Worm (Caenorhabditis elegans) whole organism, early embryonic: ENCODE data around the gene dpy-31.

Experiments
- B0310.2 ChIP-seq: sonication (generic microtip); optimal IDR thresholded peaks from 2 replicates; lab custom pipeline; 2016; ENCODE audit warnings: mild to moderate bottlenecking, missing genetic modification characterization, missing compliant biosample characterization
- F13C5.2 ChIP-seq: sonication (generic microtip); optimal IDR thresholded peaks from 2 replicates; lab custom pipeline; 2017; ENCODE audit warnings: mild to moderate bottlenecking, missing genetic modification characterization, inconsistent platforms, missing compliant biosample characterization
- aly-1 ChIP-seq: sonication (generic microtip); optimal IDR thresholded peaks from 2 replicates; lab custom pipeline; 2016; ENCODE audit warnings: missing genetic modification characterization, missing compliant biosample characterization
- ama-1 ChIP-seq: fragments of 150-350 bp; optimal IDR thresholded peaks from 2 replicates; lab custom pipeline; 2014
- ceh-13 ChIP-seq: fragments of 200-800 bp; sonication (Bioruptor generic); optimal IDR thresholded peaks from 2 replicates; lab custom pipeline; 2018; ENCODE audit warnings: mild to moderate bottlenecking, missing genetic modification characterization, missing compliant biosample characterization
- ceh-36 ChIP-seq: sonication (generic microtip); optimal IDR thresholded peaks from 2 replicates; lab custom pipeline; 2016; ENCODE audit warnings: missing genetic modification characterization, inconsistent platforms, missing compliant biosample characterization
- ets-7 ChIP-seq: sonication (generic microtip); optimal IDR thresholded peaks from 2 replicates; lab custom pipeline; 2016; ENCODE audit warnings: missing genotype, missing genetic modification characterization, missing compliant biosample characterization
- flt-1 ChIP-seq: fragments of 200-800 bp; sonication (Bioruptor generic); IDR thresholded peaks from 2 replicates; pipeline ENCODE4 v1.3.6; 2022; ENCODE audit warnings: missing genetic modification characterization, missing compliant biosample characterization
- hmbx-1 ChIP-seq: sonication (generic microtip); optimal IDR thresholded peaks from 2 replicates; lab custom pipeline; 2016; ENCODE audit warnings: mild to moderate bottlenecking, missing genetic modification characterization, missing compliant biosample characterization
- hmg-4 ChIP-seq: fragments of 200-800 bp; sonication (Bioruptor generic); optimal IDR thresholded peaks from 2 replicates; lab custom pipeline; 2018; ENCODE audit warnings: mild to moderate bottlenecking, missing genetic modification characterization, missing compliant biosample characterization
- hnd-1 ChIP-seq: sonication (generic microtip); optimal IDR thresholded peaks from 2 replicates; lab custom pipeline; 2016; ENCODE audit warnings: missing genetic modification characterization, missing compliant biosample characterization
- pes-1 ChIP-seq: fragments of 200-800 bp; sonication (Bioruptor generic); IDR thresholded peaks from 2 replicates; pipeline ENCODE4 v1.3.6; 2022; ENCODE audit warnings: missing genetic modification reagents, missing genetic modification characterization, missing compliant biosample characterization
- scrt-1 ChIP-seq: fragments of 200-800 bp; sonication (Bioruptor generic); IDR thresholded peaks from 2 replicates; pipeline ENCODE4 v1.3.6; 2022; ENCODE audit warnings: missing genetic modification characterization, missing compliant biosample characterization
- sea-1 ChIP-seq: fragments of 200-800 bp; sonication (Bioruptor generic); conservative IDR thresholded peaks from 2 replicates; pipeline ENCODE4 v1.3.6; 2022; ENCODE audit warnings: missing genetic modification characterization, missing compliant biosample characterization
- tbx-11 ChIP-seq: fragments of 200-800 bp; sonication (Bioruptor generic); IDR thresholded peaks from 2 replicates; pipeline ENCODE4 v1.3.6; 2022; ENCODE audit warnings: missing genetic modification characterization, missing compliant biosample characterization
- tbx-37 ChIP-seq: fragments of 200-800 bp; sonication (Bioruptor generic); conservative IDR thresholded peaks from 2 replicates; pipeline ENCODE4 v1.3.6; 2022; ENCODE audit warnings: missing genetic modification reagents, missing genetic modification characterization, missing compliant biosample characterization
- tra-4 ChIP-seq: sonication (generic microtip); optimal IDR thresholded peaks from 2 replicates; lab custom pipeline; 2017; ENCODE audit warnings: missing genetic modification characterization, missing compliant biosample characterization

The dpy-31 gene

ce11 chrIII:7207903-7208497, 6.0 kb downstream of the dpy-31 start, which contains the start of gene rpl-6:
Gene rpl-6, plus strand, starts transcription at chrIII:7208447.
- no peak for TF ChIP-seq B0310.2 (tag; lab: Kevin White, UChicago)
- TF ChIP-seq F13C5.2 (tag; lab: Kevin White, UChicago), result peak; percentile 69

- TF ChIP-seq ceh-13 (no peak), tra-4 (tag; lab: Kevin White, UChicago) (no peak), aly-1 (tag; lab: Kevin White, UChicago) (no peak), tbx-11 (GFP tag; lab: Robert Waterston, UW) (no peak), tbx-37 (GFP tag; lab: Robert Waterston, UW) (no peak), hnd-1 (tag; lab: Kevin White, UChicago) (no peak), sea-1 (GFP tag; lab: Robert Waterston, UW) (no peak), flt-1 (no peak), ets-7 (no peak), hmg-4 (GFP tag; lab: Kevin White, UChicago) (no peak), ceh-36 (tag; lab: Kevin White, UChicago) (no peak), F13C5.2 (tag; lab: Kevin White, UChicago) (no peak), B0310.2 (tag; lab: Kevin White, UChicago) (no peak), hmbx-1 (tag; lab: Kevin White, UChicago) (no peak)
These were observed 7.7 kb downstream of the dpy-31 start, which contains the start of gene R151.2 for ce11 chrIII:7209721-7210120. Gene R151.2, plus strand, starts transcription at chrIII:7209967.

DNA sequence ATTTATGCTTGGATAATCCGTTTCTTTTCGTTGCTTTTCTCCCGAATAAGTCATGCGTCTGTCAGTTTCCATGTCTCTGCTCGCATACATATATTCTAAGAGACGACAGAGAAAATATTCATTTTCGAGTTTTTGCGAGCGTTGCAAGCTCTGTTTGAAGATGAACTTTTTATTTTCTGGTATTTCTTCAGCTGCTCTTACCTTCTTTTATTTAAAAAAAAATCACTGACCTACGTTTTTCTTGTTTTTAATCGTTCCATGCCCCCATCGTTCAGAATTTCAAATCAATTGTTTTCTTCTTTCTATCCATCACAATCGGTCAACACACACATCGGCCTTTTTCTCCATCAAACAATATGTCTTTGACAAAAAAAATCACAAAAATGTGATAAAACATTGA, 8.5 kb downstream of the dpy-31 start:
- TF ChIP-seq sea-1 (GFP tag; lab: Robert Waterston, UW) (no peak), tra-4 (tag; lab: Kevin White, UChicago) (no peak)

ce11 chrIII:7212028-7212427, 10.0 kb downstream of the dpy-31 start:
- TF ChIP-seq ama-1, result no peak
- TF ChIP-seq tra-4 (tag; lab: Kevin White, UChicago), result no peak
- TF ChIP-seq hmbx-1 (tag; lab: Kevin White, UChicago), result no peak
- TF ChIP-seq hnd-1 (tag; lab: Kevin White, UChicago), result no peak
- TF ChIP-seq hmg-4 (GFP tag; lab: Kevin White, UChicago), result no peak
- no peak for TF ChIP-seq ceh-36 (tag; lab: Kevin White, UChicago)
- TF ChIP-seq tbx-11 (GFP tag; lab: Robert Waterston, UW), result no peak
- no peak for TF ChIP-seq aly-1 (tag; lab: Kevin White, UChicago)
- no peak for TF ChIP-seq F13C5.2 (tag; lab: Kevin White, UChicago)
- TF ChIP-seq pes-1 (GFP tag; lab: Robert Waterston, UW), result no peak
- TF ChIP-seq ets-7, result no peak
- no peak for TF ChIP-seq flt-1
- TF ChIP-seq sea-1 (GFP tag; lab: Robert Waterston, UW), result no peak
- TF ChIP-seq scrt-1, result no peak
- no peak for TF ChIP-seq tbx-37 (GFP tag; lab: Robert Waterston, UW)
- TF ChIP-seq ceh-13, result no peak
- no peak for TF ChIP-seq B0310.2 (tag; lab: Kevin White, UChicago)

DNA sequence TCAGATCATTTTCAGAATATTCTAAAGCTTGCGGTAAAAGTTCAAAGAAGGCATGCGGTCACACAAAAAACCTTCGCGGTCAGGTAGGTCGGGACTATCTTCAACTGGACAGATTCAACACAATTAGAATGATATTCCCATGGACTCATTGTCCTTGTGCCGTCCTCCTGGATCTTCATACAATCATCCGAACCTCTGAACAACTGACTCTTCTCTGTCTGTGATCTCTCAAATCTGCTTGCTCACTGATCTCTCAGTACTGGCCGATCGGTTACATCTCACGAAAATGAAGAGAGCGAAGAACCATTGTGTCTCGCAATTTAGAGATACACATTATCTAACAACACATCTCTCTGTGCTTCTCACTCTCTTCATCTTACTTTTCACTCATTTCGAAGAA, 13.5 kb downstream of the dpy-31 start:
- TF ChIP-seq flt-1, result no peak
- TF ChIP-seq F13C5.2 (tag; lab: Kevin White, UChicago), result no peak
- no peak for TF ChIP-seq ceh-36 (tag; lab: Kevin White, UChicago)
- no peak for TF ChIP-seq ets-7
- TF ChIP-seq tra-4 (tag; lab: Kevin White, UChicago), result no peak
- TF ChIP-seq hnd-1 (tag; lab: Kevin White, UChicago), result no peak
- no peak for TF ChIP-seq sea-1 (GFP tag; lab: Robert Waterston, UW)
- no peak for TF ChIP-seq hmg-4 (GFP tag; lab: Kevin White, UChicago)
- TF ChIP-seq scrt-1, result no peak
- no peak for TF ChIP-seq pes-1 (GFP tag; lab: Robert Waterston, UW)
- no peak for TF ChIP-seq tbx-11 (GFP tag; lab: Robert Waterston, UW)
- no peak for TF ChIP-seq ama-1
- no peak for TF ChIP-seq tbx-37 (GFP tag; lab: Robert Waterston, UW)
- no peak for TF ChIP-seq ceh-13
- TF ChIP-seq aly-1 (tag; lab: Kevin White, UChicago), result no peak

ce11 chrIII:7216226-7216625, 14.2 kb downstream of the dpy-31 start, which contains the start of gene R151.1:
Gene R151.1, plus strand, starts transcription at chrIII:7216526.
- TF ChIP-seq sea-1 (GFP tag; lab: Robert Waterston, UW), result no peak
- no peak for TF ChIP-seq tbx-37 (GFP tag; lab: Robert Waterston, UW)
- TF ChIP-seq ceh-13, result no peak
- no peak for TF ChIP-seq hmbx-1 (tag; lab: Kevin White, UChicago)
- TF ChIP-seq pes-1 (GFP tag; lab: Robert Waterston, UW), result no peak
- no peak for TF ChIP-seq ets-7
- TF ChIP-seq ceh-36 (tag; lab: Kevin White, UChicago), result no peak
- no peak for TF ChIP-seq ama-1
- TF ChIP-seq aly-1 (tag; lab: Kevin White, UChicago), result no peak
- TF ChIP-seq tbx-11 (GFP tag; lab: Robert Waterston, UW), result no peak
- no peak for TF ChIP-seq flt-1
- TF ChIP-seq B0310.2 (tag; lab: Kevin White, UChicago), result no peak

ce11 chrIII:7216924-7217521, 15.0 kb downstream of the dpy-31 start:
- TF ChIP-seq ceh-36 (tag; lab: Kevin White, UChicago), result no peak
- TF ChIP-seq scrt-1, result no peak
- no peak for TF ChIP-seq B0310.2 (tag; lab: Kevin White, UChicago)
- no peak for TF ChIP-seq tra-4 (tag; lab: Kevin White, UChicago)
- no peak for TF ChIP-seq tbx-11 (GFP tag; lab: Robert Waterston, UW)
- TF ChIP-seq ets-7, result no peak
- TF ChIP-seq hmbx-1 (tag; lab: Kevin White, UChicago), result no peak
- no peak for TF ChIP-seq hmg-4 (GFP tag; lab: Kevin White, UChicago)
- TF ChIP-seq pes-1 (GFP tag; lab: Robert Waterston, UW), result no peak
